Worm (Caenorhabditis elegans): Measurements from ENCODE around the gene clc-22.

The clc-22 gene

ce11 chrII:3975942-3976341, 19.9 kb downstream of the clc-22 start, which contains the start of gene dos-2:
Gene dos-2, plus strand, starts transcription at chrII:3976242.
- TF ChIP-seq lsl-1 (GFP tag; optimal IDR thresholded peaks at IDR 0.05) (no peak), nhr-80 (tag; optimal IDR thresholded peaks at IDR 0.05) (no peak), F37B4.10 (GFP tag; IDR thresholded peaks at IDR 0.05) (no peak), egrh-3 (GFP tag; IDR thresholded peaks at IDR 0.05) (no peak), gei-17 (GFP tag; optimal IDR thresholded peaks at IDR 0.05) (no peak), ztf-26 (tag; optimal IDR thresholded peaks at IDR 0.05) (no peak), bed-1 (GFP tag; IDR thresholded peaks at IDR 0.05) (no peak), tlf-1 (GFP tag; optimal IDR thresholded peaks at IDR 0.05) (no peak), hlh-26 (GFP tag; conservative IDR thresholded peaks at IDR 0.05) (no peak), egl-18 (GFP tag; IDR thresholded peaks at IDR 0.05) (no peak), let-607 (tag; optimal IDR thresholded peaks at IDR 0.05) (no peak), aptf-2 (GFP tag; conservative IDR thresholded peaks at IDR 0.05) (no peak), hsf-1 (GFP tag; IDR thresholded peaks at IDR 0.05) (no peak), madf-10 (tag; optimal IDR thresholded peaks at IDR 0.05) (no peak), ceh-40 (GFP tag; IDR thresholded peaks at IDR 0.05) (no peak), Y53G8AR.9 (GFP tag; conservative IDR thresholded peaks at IDR 0.05) (no peak), ztf-18 (tag; optimal IDR thresholded peaks at IDR 0.05) (no peak), F49E8.2 (tag; optimal IDR thresholded peaks at IDR 0.05; ENCODE audit: insufficient read depth) (no peak), sptf-2 (GFP tag; optimal IDR thresholded peaks at IDR 0.05) (no peak), lsy-27 (tag; optimal IDR thresholded peaks at IDR 0.05; ENCODE audit: borderline replicate concordance, insufficient read depth) (no peak)

- TF ChIP-seq xnd-1 (tag; optimal IDR thresholded peaks at IDR 0.05), result no peak
- no peak for TF ChIP-seq ekl-4 (GFP tag; IDR thresholded peaks at IDR 0.05)
- no peak for TF ChIP-seq hlh-12 (tag; optimal IDR thresholded peaks at IDR 0.05)
- TF ChIP-seq die-1 (tag; optimal IDR thresholded peaks at IDR 0.05), result no peak
- no peak for TF ChIP-seq attf-5 (GFP tag; optimal IDR thresholded peaks at IDR 0.05)
- no peak for TF ChIP-seq ccch-3 (GFP tag; optimal IDR thresholded peaks at IDR 0.05)
Observed at ce11 chrII:3974953-3975352, 20.9 kb downstream of the clc-22 start, which contains the start of gene cank-26. Gene cank-26, minus strand, starts transcription at chrII:3975065.

ce11 chrII:3972153-3972552, 23.7 kb downstream of the clc-22 start, which contains the start of gene K10G6.9:
Gene K10G6.9, plus strand, starts transcription at chrII:3972262.
- TF ChIP-seq tbx-9 (tag; optimal IDR thresholded peaks at IDR 0.05; ENCODE audit: borderline replicate concordance) (no peak), lag-1 (GFP tag; IDR thresholded peaks at IDR 0.05) (no peak), somi-1 (GFP tag; optimal IDR thresholded peaks at IDR 0.05) (no peak), Y79H2A.3 (GFP tag; conservative IDR thresholded peaks at IDR 0.05) (0 out of 2 replicates have a peak, but pooled peaks have one; percentile 70), ztf-28 (GFP tag; IDR thresholded peaks at IDR 0.05) (no peak), B0035.1 (tag; optimal IDR thresholded peaks at IDR 0.05) (no peak)

ce11 chrII:3968808-3969207, 27.1 kb downstream of the clc-22 start:
- TF ChIP-seq Y53G8AR.9 (GFP tag; conservative IDR thresholded peaks at IDR 0.05) (no peak), F10E7.11 (tag; optimal IDR thresholded peaks at IDR 0.05) (no peak), efl-1 (GFP tag; optimal IDR thresholded peaks at IDR 0.05) (no peak), hsf-1 (GFP tag; IDR thresholded peaks at IDR 0.05) (no peak), hlh-26 (GFP tag; conservative IDR thresholded peaks at IDR 0.05) (no peak), tbp1 (GFP tag; optimal IDR thresholded peaks at IDR 0.05) (no peak), zfh-2 (GFP tag; conservative IDR thresholded peaks at IDR 0.05) (peak; percentile 79; the same call in 1 of the 2 replicates), F49E8.2 (tag; optimal IDR thresholded peaks at IDR 0.05; ENCODE audit: insufficient read depth) (no peak), ceh-91 (GFP tag; IDR thresholded peaks at IDR 0.05) (no peak), cebp-1 (GFP tag; IDR thresholded peaks at IDR 0.05) (no peak), cebp-1 (tag; optimal IDR thresholded peaks at IDR 0.05) (peak; percentile 7), egrh-3 (GFP tag; IDR thresholded peaks at IDR 0.05) (peak; percentile 87), lin-54 (GFP tag; optimal IDR thresholded peaks at IDR 0.05) (no peak), attf-6 (GFP tag; IDR thresholded peaks at IDR 0.05) (no peak), hmg-20 (GFP tag; IDR thresholded peaks at IDR 0.05) (no peak), ztf-26 (tag; optimal IDR thresholded peaks at IDR 0.05) (no peak), B0019.2 (GFP tag; conservative IDR thresholded peaks at IDR 0.05) (no peak), ztf-22 (GFP tag; optimal IDR thresholded peaks at IDR 0.05) (no peak), ztf-25 (GFP tag; IDR thresholded peaks at IDR 0.05) (0 out of 2 replicates have a peak, but pooled peaks have one; percentile 4), aptf-2 (GFP tag; conservative IDR thresholded peaks at IDR 0.05) (no peak)

Data from whole organism, young adult.